Fruit fly (Drosophila melanogaster): ENCODE results near the gene CG2006.

Gene CG2006

dm6 chr3R:29478952-29479538, 10.2 kb upstream of the CG2006 start:
- TF ChIP-seq CG10348 (GFP tag; IDR thresholded peaks at IDR 0.05) (no peak), CG17806 (tag; optimal IDR thresholded peaks at IDR 0.05) (peak; percentile 12), CG8159 (tag; optimal IDR thresholded peaks at IDR 0.05) (peak; percentile 54), CG32121 (GFP tag; IDR thresholded peaks at IDR 0.05) (no peak; the same call in none of the 2 replicates), Ets98B (GFP tag; IDR thresholded peaks at IDR 0.05) (peak; percentile 57), CG34367 (tag; optimal IDR thresholded peaks at IDR 0.05) (no peak), CG13204 (GFP tag; optimal IDR thresholded peaks at IDR 0.05) (no peak), CG4496 (GFP tag; IDR thresholded peaks at IDR 0.05) (peak; percentile 47), gl (tag; optimal IDR thresholded peaks at IDR 0.05) (peak; percentile 10), Pif1B (GFP tag; optimal IDR thresholded peaks at IDR 0.05) (peak; percentile 27), CG8301 (tag; optimal IDR thresholded peaks at IDR 0.05) (no peak), fd96Ca (GFP tag; IDR thresholded peaks at IDR 0.05) (peak; percentile 61; the same call in 1 of the 3 replicates), CG14655 (GFP tag; optimal IDR thresholded peaks at IDR 0.05) (no peak), CG9948 (tag; optimal IDR thresholded peaks at IDR 0.05) (no peak), CG15710 (tag; optimal IDR thresholded peaks at IDR 0.05) (peak; percentile 45), Pif1A (GFP tag; optimal IDR thresholded peaks at IDR 0.05) (peak; percentile 32), EcR (GFP tag; optimal IDR thresholded peaks at IDR 0.05) (peak; percentile 54), CG12605 (GFP tag; IDR thresholded peaks at IDR 0.05) (peak; percentile 74), rn (GFP tag; IDR thresholded peaks at IDR 0.05) (peak; percentile 35; the same call in 1 of the 2 replicates), D1 (tag; optimal IDR thresholded peaks at IDR 0.05) (no peak), Snoo (tag; optimal IDR thresholded peaks at IDR 0.05) (peak; percentile 60)

dm6 chr3R:29479922-29480321, 9.3 kb upstream of the CG2006 start:
- no peak for TF ChIP-seq CG13204 (GFP tag; optimal IDR thresholded peaks at IDR 0.05)
- no peak for TF ChIP-seq CG14655 (GFP tag; optimal IDR thresholded peaks at IDR 0.05)
- TF ChIP-seq CG17806 (tag; optimal IDR thresholded peaks at IDR 0.05) = no peak
- TF ChIP-seq CG8159 (tag; optimal IDR thresholded peaks at IDR 0.05) = no peak
- no peak for TF ChIP-seq CG9948 (tag; optimal IDR thresholded peaks at IDR 0.05)
- TF ChIP-seq EcR (GFP tag; optimal IDR thresholded peaks at IDR 0.05) = no peak
- TF ChIP-seq CG34367 (tag; optimal IDR thresholded peaks at IDR 0.05) = no peak
- TF ChIP-seq CG32121 (GFP tag; IDR thresholded peaks at IDR 0.05) = no peak
- TF ChIP-seq rn (GFP tag; IDR thresholded peaks at IDR 0.05) = no peak
- TF ChIP-seq gl (tag; optimal IDR thresholded peaks at IDR 0.05) = no peak
- no peak for TF ChIP-seq CG8301 (tag; optimal IDR thresholded peaks at IDR 0.05)
- TF ChIP-seq D1 (tag; optimal IDR thresholded peaks at IDR 0.05) = no peak
- TF ChIP-seq CG15710 (tag; optimal IDR thresholded peaks at IDR 0.05) = no peak

dm6 chr3R:29490912-29491311, 1.6 kb downstream of the CG2006 start, which contains the start of gene Spase12:
Spase12 (minus strand) TSS chr3R:29491150.
- TF ChIP-seq Pif1B (GFP tag; optimal IDR thresholded peaks at IDR 0.05) (no peak), gl (tag; optimal IDR thresholded peaks at IDR 0.05) (no peak), Ets98B (GFP tag; IDR thresholded peaks at IDR 0.05) (no peak), CG12605 (GFP tag; IDR thresholded peaks at IDR 0.05) (no peak), CG8159 (tag; optimal IDR thresholded peaks at IDR 0.05) (no peak), Snoo (tag; optimal IDR thresholded peaks at IDR 0.05) (no peak), D1 (tag; optimal IDR thresholded peaks at IDR 0.05) (no peak), Pif1A (GFP tag; optimal IDR thresholded peaks at IDR 0.05) (no peak), CG17806 (tag; optimal IDR thresholded peaks at IDR 0.05) (no peak)

- TF ChIP-seq CG15710 (tag; optimal IDR thresholded peaks at IDR 0.05) = no peak
- peak; percentile 42; the same call in 1 of the 3 replicates for TF ChIP-seq CG4496 (GFP tag; IDR thresholded peaks at IDR 0.05)
Observed at dm6 chr3R:29493242-29493944, 4.1 kb downstream of the CG2006 start, which contains the start of the genes CG2310 and Diedel. CG2310 (minus strand) TSS chr3R:29493518. Diedel (plus strand) TSS chr3R:29493852.

dm6 chr3R:29494482-29494881, 5.2 kb downstream of the CG2006 start, which contains the start of gene FipoQ:
FipoQ (plus strand) TSS chr3R:29494782.
- TF ChIP-seq CG4496 (GFP tag; IDR thresholded peaks at IDR 0.05) = no peak

- TF ChIP-seq CG8159 (tag; optimal IDR thresholded peaks at IDR 0.05) (no peak), CG10348 (GFP tag; IDR thresholded peaks at IDR 0.05) (no peak), CG14655 (GFP tag; optimal IDR thresholded peaks at IDR 0.05) (no peak), gl (tag; optimal IDR thresholded peaks at IDR 0.05) (no peak), CG4496 (GFP tag; IDR thresholded peaks at IDR 0.05) (no peak), CG32121 (GFP tag; IDR thresholded peaks at IDR 0.05) (no peak), CG8301 (tag; optimal IDR thresholded peaks at IDR 0.05) (no peak), CG13204 (GFP tag; optimal IDR thresholded peaks at IDR 0.05) (no peak), D1 (tag; optimal IDR thresholded peaks at IDR 0.05) (no peak), Pif1A (GFP tag; optimal IDR thresholded peaks at IDR 0.05) (no peak), rn (GFP tag; IDR thresholded peaks at IDR 0.05) (no peak), Snoo (tag; optimal IDR thresholded peaks at IDR 0.05) (no peak), CG15710 (tag; optimal IDR thresholded peaks at IDR 0.05) (no peak)
Observed at dm6 chr3R:29495815-29496214, 6.5 kb downstream of the CG2006 start.
